Fruit fly (Drosophila melanogaster) whole organism, embryonic: ENCODE measurements around the gene St2.

Experiments used
- CG11456 ChIP-seq: fragments of 200-800 bp; sonication (Bioruptor generic); IDR thresholded peaks from 3 replicates; pipeline ENCODE4 v1.3.6; 2022; ENCODE audit warnings: missing biosample characterization, missing genetic modification characterization
- Chrac-16 ChIP-seq: fragments of 200-800 bp; sonication (Bioruptor generic); optimal IDR thresholded peaks from 3 replicates; lab custom pipeline; 2016; ENCODE audit warnings: missing biosample characterization, missing genetic modification characterization
- Rfx ChIP-seq: fragments of 200-800 bp; sonication (Bioruptor generic); IDR thresholded peaks from 2 replicates; pipeline ENCODE4 v1.3.6; 2022; ENCODE audit warnings: missing biosample characterization, missing genetic modification characterization
- grau ChIP-seq: fragments of 200-800 bp; optimal IDR thresholded peaks from 3 replicates; lab custom pipeline; 2019; ENCODE audit warnings: missing biosample characterization, mild to moderate bottlenecking, missing genetic modification characterization, moderate library complexity

- TF ChIP-seq Rfx (GFP tag; lab: Robert Waterston, UW) = peak; percentile 59
- peak; percentile 22 for TF ChIP-seq Chrac-16 (GFP tag; lab: Kevin White, UChicago)
- TF ChIP-seq CG11456 (GFP tag; lab: Robert Waterston, UW) = no peak
- TF ChIP-seq grau (tag; lab: Kevin White, UChicago) = peak; percentile 99
These were observed 14.2 kb upstream of the St2 start, which contains the start of gene pum for dm6 chr3R:9237268-9238091.
